Comparison of ENCODE assay signal across 5 fruit fly cellular contexts in genomic region chrX:17682745-17683505, dm6.
A peak's percentile ranks its signal among the peaks of the same experiment; 100 is the strongest.
TF ChIP-seq lines count a peak whose summit lies in the region.

No protein-coding gene starts in this region.

- no peak for TF ChIP-seq CTCF in whole organism, embryonic (GFP tag; optimal IDR thresholded peaks at IDR 0.05; lab: Kevin White, UChicago)

TF ChIP-seq in whole organism, adult, 20 proteins besides CTCF, POLR2A, EP300 and RAD21:
- TF ChIP-seq CG14711 (tag; optimal IDR thresholded peaks at IDR 0.05; lab: Kevin White, UChicago) (peak; percentile 16), CG5204 (GFP tag; optimal IDR thresholded peaks at IDR 0.05; lab: Kevin White, UChicago) (peak; percentile 29), ovo (GFP tag; optimal IDR thresholded peaks at IDR 0.05; lab: Kevin White, UChicago) (peak; percentile 21), cic (GFP tag; optimal IDR thresholded peaks at IDR 0.05; lab: Kevin White, UChicago) (no peak), bab1 (GFP tag; optimal IDR thresholded peaks at IDR 0.05; lab: Kevin White, UChicago) (peak; percentile 30), CG7045 (GFP tag; optimal IDR thresholded peaks at IDR 0.05; lab: Kevin White, UChicago) (no peak), tj (GFP tag; optimal IDR thresholded peaks at IDR 0.05; lab: Kevin White, UChicago) (peak; percentile 23)

TF ChIP-seq in whole organism, embryonic, 481 proteins besides CTCF, POLR2A, EP300 and RAD21 (continues in another document):
- TF ChIP-seq CG10543 (GFP tag; optimal IDR thresholded peaks at IDR 0.05; lab: Kevin White, UChicago) (no peak), CG3838 (GFP tag; optimal IDR thresholded peaks at IDR 0.05; lab: Kevin White, UChicago) (no peak), Eip74EF (GFP tag; optimal IDR thresholded peaks at IDR 0.05; lab: Kevin White, UChicago) (peak in 1 of 2 experiments; percentile 45), CG15514 (GFP tag; optimal IDR thresholded peaks at IDR 0.05; lab: Kevin White, UChicago) (peak; percentile 5), CG8388 (GFP tag; optimal IDR thresholded peaks at IDR 0.05; lab: Kevin White, UChicago) (peak; percentile 46), CG1602 (GFP tag; optimal IDR thresholded peaks at IDR 0.05; lab: Kevin White, UChicago) (peak; percentile 59), CG5180 (GFP tag; optimal IDR thresholded peaks at IDR 0.05; lab: Kevin White, UChicago) (peak; percentile 49), CG18619 (GFP tag; optimal IDR thresholded peaks at IDR 0.05; lab: Kevin White, UChicago) (no peak), ewg (GFP tag; optimal IDR thresholded peaks at IDR 0.05; lab: Kevin White, UChicago) (peak; percentile 47), jigr1 (GFP tag; IDR thresholded peaks at IDR 0.05; lab: Robert Waterston, UW) (peak; percentile 58; the same call in 1 of the 3 replicates), prd (optimal IDR thresholded peaks at IDR 0.05; lab: Kevin White, UChicago) (no peak), prd (GFP tag; IDR thresholded peaks at IDR 0.05; lab: Robert Waterston, UW) (peak; percentile 87), gro (GFP tag; optimal IDR thresholded peaks at IDR 0.05; lab: Kevin White, UChicago) (no peak), CG7357 (GFP tag; IDR thresholded peaks at IDR 0.05; lab: Robert Waterston, UW) (no peak; the same call in 2 of the 3 replicates), pzg (GFP tag; optimal IDR thresholded peaks at IDR 0.05; lab: Kevin White, UChicago) (no peak), chif (GFP tag; optimal IDR thresholded peaks at IDR 0.05; lab: Kevin White, UChicago) (peak; percentile 8 to 24), Atf3 (GFP tag; optimal IDR thresholded peaks at IDR 0.05; lab: Kevin White, UChicago) (peak; percentile 3), cas (GFP tag; IDR thresholded peaks at IDR 0.05; lab: Robert Waterston, UW) (no peak), Dref (GFP tag; IDR thresholded peaks at IDR 0.05; lab: Robert Waterston, UW) (no peak), CG1603 (tag; optimal IDR thresholded peaks at IDR 0.05; lab: Kevin White, UChicago) (no peak), pnt (GFP tag; optimal IDR thresholded peaks at IDR 0.05; lab: Kevin White, UChicago) (peak; percentile 28)

TF ChIP-seq in whole organism, prepupa, 60 proteins besides CTCF, POLR2A, EP300 and RAD21 (continues in another document):
- peak; percentile 91 for TF ChIP-seq CG8319 (GFP tag; optimal IDR thresholded peaks at IDR 0.05; lab: Kevin White, UChicago)
- no peak for TF ChIP-seq fkh (GFP tag; optimal IDR thresholded peaks at IDR 0.05; lab: Kevin White, UChicago)
- peak; percentile 95 for TF ChIP-seq Eip75B (GFP tag; optimal IDR thresholded peaks at IDR 0.05; lab: Kevin White, UChicago)
- peak; percentile 94 for TF ChIP-seq Lpt (GFP tag; optimal IDR thresholded peaks at IDR 0.05; lab: Kevin White, UChicago)
- peak; percentile 93 for TF ChIP-seq Gug (GFP tag; IDR thresholded peaks at IDR 0.05; lab: Robert Waterston, UW)
- TF ChIP-seq vri (GFP tag; optimal IDR thresholded peaks at IDR 0.05; lab: Kevin White, UChicago), result peak; percentile 88
- TF ChIP-seq CG16779 (tag; optimal IDR thresholded peaks at IDR 0.05; lab: Kevin White, UChicago), result peak; percentile 91
- peak; percentile 95 for TF ChIP-seq CG15336 (GFP tag; IDR thresholded peaks at IDR 0.05; lab: Robert Waterston, UW)
- peak; percentile 98 for TF ChIP-seq CG8119 (GFP tag; IDR thresholded peaks at IDR 0.05; lab: Robert Waterston, UW)
- peak; percentile 94 for TF ChIP-seq CG6808 (GFP tag; optimal IDR thresholded peaks at IDR 0.05; lab: Kevin White, UChicago)
- peak; percentile 92 for TF ChIP-seq CG8632 (GFP tag; optimal IDR thresholded peaks at IDR 0.05; lab: Kevin White, UChicago)
- peak; percentile 84 for TF ChIP-seq CG4318 (GFP tag; optimal IDR thresholded peaks at IDR 0.05; lab: Kevin White, UChicago)
- peak; percentile 90 for TF ChIP-seq Hr39 (GFP tag; optimal IDR thresholded peaks at IDR 0.05; lab: Kevin White, UChicago)
- TF ChIP-seq fd85E (GFP tag; optimal IDR thresholded peaks at IDR 0.05; lab: Kevin White, UChicago), result peak; percentile 76
- peak; percentile 92 for TF ChIP-seq achi (GFP tag; optimal IDR thresholded peaks at IDR 0.05; lab: Kevin White, UChicago)
- TF ChIP-seq esn (GFP tag; optimal IDR thresholded peaks at IDR 0.05; lab: Kevin White, UChicago), result peak; percentile 97
- peak; percentile 96 for TF ChIP-seq CG6792 (GFP tag; optimal IDR thresholded peaks at IDR 0.05; lab: Kevin White, UChicago)
- TF ChIP-seq dac (GFP tag; optimal IDR thresholded peaks at IDR 0.05; lab: Kevin White, UChicago), result peak; percentile 85
- peak; percentile 85 for TF ChIP-seq Ets96B (tag; optimal IDR thresholded peaks at IDR 0.05; lab: Kevin White, UChicago)
- peak; percentile 79 for TF ChIP-seq CG11902 (GFP tag; optimal IDR thresholded peaks at IDR 0.05; lab: Kevin White, UChicago)
- peak; percentile 99 for TF ChIP-seq dsx (GFP tag; optimal IDR thresholded peaks at IDR 0.05; lab: Kevin White, UChicago; ENCODE audit: poor library complexity, severe bottlenecking)
- TF ChIP-seq CG3919 (GFP tag; optimal IDR thresholded peaks at IDR 0.05; lab: Kevin White, UChicago), result peak; percentile 96

TF ChIP-seq in whole organism, pupa, 21 proteins besides CTCF, POLR2A, EP300 and RAD21:
- TF ChIP-seq gl (tag; optimal IDR thresholded peaks at IDR 0.05; lab: Kevin White, UChicago), result peak; percentile 88
- TF ChIP-seq CG14655 (GFP tag; optimal IDR thresholded peaks at IDR 0.05; lab: Kevin White, UChicago), result peak; percentile 93
- TF ChIP-seq Snoo (tag; optimal IDR thresholded peaks at IDR 0.05; lab: Kevin White, UChicago), result peak; percentile 94
- peak; percentile 63; the same call in 1 of the 2 replicates for TF ChIP-seq CG10348 (GFP tag; IDR thresholded peaks at IDR 0.05; lab: Robert Waterston, UW)
- peak; percentile 93 for TF ChIP-seq rn (GFP tag; IDR thresholded peaks at IDR 0.05; lab: Robert Waterston, UW)
- peak; percentile 97 for TF ChIP-seq CG4496 (GFP tag; IDR thresholded peaks at IDR 0.05; lab: Robert Waterston, UW)
- TF ChIP-seq D1 (tag; optimal IDR thresholded peaks at IDR 0.05; lab: Kevin White, UChicago), result peak; percentile 61
- peak; percentile 88 for TF ChIP-seq CG17806 (tag; optimal IDR thresholded peaks at IDR 0.05; lab: Kevin White, UChicago)
- peak; percentile 97 for TF ChIP-seq fd96Ca (GFP tag; IDR thresholded peaks at IDR 0.05; lab: Robert Waterston, UW)
- TF ChIP-seq CG8159 (tag; optimal IDR thresholded peaks at IDR 0.05; lab: Kevin White, UChicago), result peak; percentile 92
- TF ChIP-seq CG15710 (tag; optimal IDR thresholded peaks at IDR 0.05; lab: Kevin White, UChicago), result peak; percentile 92
- TF ChIP-seq CG8301 (tag; optimal IDR thresholded peaks at IDR 0.05; lab: Kevin White, UChicago), result peak; percentile 85
- peak; percentile 96 for TF ChIP-seq Pif1A (GFP tag; optimal IDR thresholded peaks at IDR 0.05; lab: Kevin White, UChicago)
- peak; percentile 82 for TF ChIP-seq CG9948 (tag; optimal IDR thresholded peaks at IDR 0.05; lab: Kevin White, UChicago)
- TF ChIP-seq CG13204 (GFP tag; optimal IDR thresholded peaks at IDR 0.05; lab: Kevin White, UChicago), result peak; percentile 92
- peak; percentile 94 for TF ChIP-seq CG12605 (GFP tag; IDR thresholded peaks at IDR 0.05; lab: Robert Waterston, UW)
- TF ChIP-seq CG34367 (tag; optimal IDR thresholded peaks at IDR 0.05; lab: Kevin White, UChicago), result peak; percentile 91
- peak; percentile 95 for TF ChIP-seq Ets98B (GFP tag; IDR thresholded peaks at IDR 0.05; lab: Robert Waterston, UW)
- TF ChIP-seq CG32121 (GFP tag; IDR thresholded peaks at IDR 0.05; lab: Robert Waterston, UW), result peak; percentile 88
- peak; percentile 97 for TF ChIP-seq Pif1B (GFP tag; optimal IDR thresholded peaks at IDR 0.05; lab: Kevin White, UChicago)
- peak; percentile 13 for TF ChIP-seq EcR (GFP tag; optimal IDR thresholded peaks at IDR 0.05; lab: Kevin White, UChicago)
TF ChIP-seq in whole organism, pupa: peak in this region for 21.

TF ChIP-seq in whole organism, wandering third instar larva, 38 proteins besides CTCF, POLR2A, EP300 and RAD21 (continues in another document):
- TF ChIP-seq jim (GFP tag; optimal IDR thresholded peaks at IDR 0.05; lab: Kevin White, UChicago), result peak; percentile 46
- peak; percentile 81 for TF ChIP-seq dmrt93B (GFP tag; optimal IDR thresholded peaks at IDR 0.05; lab: Kevin White, UChicago)
- peak; percentile 85 for TF ChIP-seq HLH106 (tag; optimal IDR thresholded peaks at IDR 0.05; lab: Kevin White, UChicago)
- TF ChIP-seq Hnf4 (GFP tag; optimal IDR thresholded peaks at IDR 0.05; lab: Kevin White, UChicago), result peak; percentile 76
- no peak for TF ChIP-seq dsf (GFP tag; optimal IDR thresholded peaks at IDR 0.05; lab: Kevin White, UChicago; ENCODE audit: borderline replicate concordance)
- peak; percentile 12 for TF ChIP-seq Vsx2 (GFP tag; optimal IDR thresholded peaks at IDR 0.05; lab: Kevin White, UChicago; ENCODE audit: partially characterized antibody)
- TF ChIP-seq tai (GFP tag; optimal IDR thresholded peaks at IDR 0.05; lab: Kevin White, UChicago), result peak; percentile 35
- no peak for TF ChIP-seq N (GFP tag; optimal IDR thresholded peaks at IDR 0.05; lab: Kevin White, UChicago)
- TF ChIP-seq brk (GFP tag; optimal IDR thresholded peaks at IDR 0.05; lab: Kevin White, UChicago), result peak; percentile 52
- peak; percentile 32 for TF ChIP-seq CG32264 (GFP tag; optimal IDR thresholded peaks at IDR 0.05; lab: Kevin White, UChicago)
- TF ChIP-seq sv (GFP tag; optimal IDR thresholded peaks at IDR 0.05; lab: Kevin White, UChicago), result peak; percentile 67
- peak; percentile 44 for TF ChIP-seq Jra (GFP tag; optimal IDR thresholded peaks at IDR 0.05; lab: Kevin White, UChicago)
- TF ChIP-seq lola (GFP tag; optimal IDR thresholded peaks at IDR 0.05; lab: Kevin White, UChicago), result no peak
- peak in 1 of 2 experiments; percentile 93 for TF ChIP-seq foxo (GFP tag; optimal IDR thresholded peaks at IDR 0.05; lab: Kevin White, UChicago)
- no peak for TF ChIP-seq Mio (GFP tag; optimal IDR thresholded peaks at IDR 0.05; lab: Kevin White, UChicago)
- TF ChIP-seq fru (GFP tag; optimal IDR thresholded peaks at IDR 0.05; lab: Kevin White, UChicago), result peak; percentile 92
- peak; percentile 95 for TF ChIP-seq h (GFP tag; optimal IDR thresholded peaks at IDR 0.05; lab: Kevin White, UChicago)
- peak; percentile 95 for TF ChIP-seq woc (GFP tag; optimal IDR thresholded peaks at IDR 0.05; lab: Kevin White, UChicago)
- TF ChIP-seq rgr (GFP tag; optimal IDR thresholded peaks at IDR 0.05; lab: Kevin White, UChicago), result peak; percentile 86
- TF ChIP-seq Rel (GFP tag; optimal IDR thresholded peaks at IDR 0.05; lab: Kevin White, UChicago), result peak; percentile 63
- TF ChIP-seq Rel (tag; optimal IDR thresholded peaks at IDR 0.05; lab: Kevin White, UChicago), result peak; percentile 50
- peak; percentile 86 for TF ChIP-seq CrebA (GFP tag; optimal IDR thresholded peaks at IDR 0.05; lab: Kevin White, UChicago; ENCODE audit: borderline replicate concordance)
- TF ChIP-seq br (GFP tag; optimal IDR thresholded peaks at IDR 0.05; lab: Kevin White, UChicago), result peak; percentile 86
- TF ChIP-seq OdsH (GFP tag; optimal IDR thresholded peaks at IDR 0.05; lab: Kevin White, UChicago), result peak; percentile 86
- TF ChIP-seq CG9705 (GFP tag; optimal IDR thresholded peaks at IDR 0.05; lab: Kevin White, UChicago), result peak; percentile 67
- TF ChIP-seq pan (optimal IDR thresholded peaks at IDR 0.05; lab: Kevin White, UChicago), result no peak
- TF ChIP-seq sage (GFP tag; optimal IDR thresholded peaks at IDR 0.05; lab: Kevin White, UChicago), result peak; percentile 94
- TF ChIP-seq Hr78 (GFP tag; optimal IDR thresholded peaks at IDR 0.05; lab: Kevin White, UChicago), result no peak
